Worm (Caenorhabditis elegans) whole organism, L3 larva: Measurements from ENCODE around the gene F49H12.3.

Experiments used
- ZK546.5 ChIP-seq: sonication (generic microtip); optimal IDR thresholded peaks from 2 replicates; lab custom pipeline; 2017; ENCODE audit warnings: missing biosample characterization, missing genetic modification characterization
- ceh-82 ChIP-seq: fragments of 150-350 bp; optimal IDR thresholded peaks from 2 replicates; lab custom pipeline; 2014; ENCODE audit warnings: missing biosample characterization, missing genetic modification characterization
- fos-1 ChIP-seq: fragments of 150-350 bp; optimal IDR thresholded peaks from 2 replicates; lab custom pipeline; 2014; ENCODE audit warnings: missing biosample characterization, missing genetic modification characterization
- hmg-11 ChIP-seq: sonication (generic microtip); optimal IDR thresholded peaks from 2 replicates; lab custom pipeline; 2016; ENCODE audit warnings: missing genetic modification characterization, missing compliant biosample characterization
- lin-39 ChIP-seq: fragments of 150-350 bp; optimal IDR thresholded peaks from 2 replicates; lab custom pipeline; 2018; ENCODE audit warnings: missing biosample characterization, missing genetic modification reagents, missing genetic modification characterization
- mdl-1 ChIP-seq: fragments of 150-350 bp; optimal IDR thresholded peaks from 2 replicates; lab custom pipeline; 2014; ENCODE audit warnings: missing biosample characterization, missing genetic modification characterization
- nfya-1 ChIP-seq: sonication (generic microtip); optimal IDR thresholded peaks from 2 replicates; lab custom pipeline; 2017; ENCODE audit warnings: missing genetic modification characterization, mild to moderate bottlenecking, missing compliant biosample characterization, antibody characterized with exemption, moderate library complexity; ENCODE audit not compliant: insufficient read depth
- nhr-23 ChIP-seq: fragments of 150-350 bp; optimal IDR thresholded peaks from 2 replicates; lab custom pipeline; 2014; ENCODE audit warnings: missing biosample characterization, missing genetic modification reagents, missing genetic modification characterization
- nhr-25 ChIP-seq: sonication (generic microtip); optimal IDR thresholded peaks from 2 replicates; lab custom pipeline; 2017; ENCODE audit warnings: missing biosample characterization, missing genetic modification characterization
- nhr-28 ChIP-seq: fragments of 150-350 bp; optimal IDR thresholded peaks from 2 replicates; lab custom pipeline; 2014; ENCODE audit warnings: missing biosample characterization, missing genetic modification characterization
- unc-62 ChIP-seq: fragments of 150-350 bp; sonication (generic microtip); optimal IDR thresholded peaks from 4 replicates; lab custom pipeline; 2014; ENCODE audit warnings: missing biosample characterization, missing genetic modification reagents, missing genetic modification characterization
- ztf-11 ChIP-seq: fragments of 150-350 bp; optimal IDR thresholded peaks from 2 replicates; lab custom pipeline; 2014; ENCODE audit warnings: missing biosample characterization, missing genetic modification characterization

DNA sequence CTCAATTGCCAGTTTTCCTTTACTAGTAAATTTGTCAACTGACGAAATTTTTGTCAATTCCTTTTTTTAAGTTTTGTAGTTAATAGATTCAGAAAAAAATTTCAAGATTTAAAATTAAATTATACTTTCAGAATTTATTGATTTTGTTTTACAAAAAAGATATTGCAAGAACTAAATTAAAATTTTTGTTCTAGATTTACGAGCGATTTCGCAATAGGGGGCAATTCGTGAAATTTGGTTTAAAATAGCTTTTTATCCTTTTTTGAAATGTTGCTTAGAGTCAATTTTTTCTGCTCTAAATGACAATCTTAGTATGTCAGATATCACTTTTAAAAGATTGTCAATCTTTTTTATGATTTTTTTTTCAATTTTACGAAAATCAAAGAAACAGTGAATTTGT is 1.3 kb downstream of the F49H12.3 start:
- TF ChIP-seq nhr-23 (tag; lab: Kevin White, UChicago) (no peak), fos-1 (tag; lab: Kevin White, UChicago) (no peak), unc-62 (GFP tag; lab: Kevin White, UChicago) (no peak), hmg-11 (tag; lab: Kevin White, UChicago) (no peak), nfya-1 (tag; lab: Kevin White, UChicago) (no peak), lin-39 (no peak), nhr-25 (tag; lab: Kevin White, UChicago) (no peak), ztf-11 (tag; lab: Kevin White, UChicago) (no peak), ZK546.5 (tag; lab: Kevin White, UChicago) (no peak), nhr-28 (tag; lab: Kevin White, UChicago) (no peak), ceh-82 (no peak), mdl-1 (tag; lab: Kevin White, UChicago) (no peak)
